Fruit fly (Drosophila melanogaster) whole organism, adult: ENCODE measurements around the gene CG13474.

ENCODE experiments used
- CG11617 ChIP-seq: fragments of 200-800 bp; sonication (Bioruptor generic); optimal IDR thresholded peaks from 2 replicates; lab custom pipeline; 2017; ENCODE audit warnings: mild to moderate bottlenecking, missing biosample characterization, missing genetic modification reagents, missing genetic modification characterization
- CG12768 ChIP-seq: fragments of 200-800 bp; sonication (Bioruptor generic); optimal IDR thresholded peaks from 2 replicates; lab custom pipeline; 2017; ENCODE audit warnings: missing biosample characterization, missing genetic modification characterization, mild to moderate bottlenecking, moderate library complexity, missing genetic modification reagents
- CG14711 ChIP-seq: fragments of 200-800 bp; sonication (Bioruptor generic); optimal IDR thresholded peaks from 2 replicates; lab custom pipeline; 2018; ENCODE audit warnings: missing biosample characterization, mild to moderate bottlenecking, missing genetic modification characterization, moderate library complexity
- CG1620 ChIP-seq: fragments of 200-800 bp; sonication (Bioruptor generic); optimal IDR thresholded peaks from 2 replicates; lab custom pipeline; 2016; ENCODE audit warnings: missing biosample characterization, missing genetic modification characterization
- CG33017 ChIP-seq: fragments of 200-800 bp; sonication (Bioruptor generic); optimal IDR thresholded peaks from 2 replicates; lab custom pipeline; 2018; ENCODE audit warnings: missing biosample characterization, mild to moderate bottlenecking, missing genetic modification characterization, moderate library complexity
- CG5204 ChIP-seq: fragments of 200-800 bp; sonication (Bioruptor generic); optimal IDR thresholded peaks from 2 replicates; lab custom pipeline; 2016; ENCODE audit warnings: missing biosample characterization, missing genetic modification characterization
- CG7045 ChIP-seq: fragments of 200-800 bp; sonication (Bioruptor generic); optimal IDR thresholded peaks from 2 replicates; lab custom pipeline; 2017; ENCODE audit warnings: missing biosample characterization, mild to moderate bottlenecking, missing genetic modification characterization
- CG7101 ChIP-seq: fragments of 200-800 bp; sonication (Bioruptor generic); optimal IDR thresholded peaks from 2 replicates; lab custom pipeline; 2018; ENCODE audit warnings: missing biosample characterization, mild to moderate bottlenecking, missing genetic modification characterization, moderate library complexity
- Clk ChIP-seq: fragments of 200-800 bp; sonication (Bioruptor generic); optimal IDR thresholded peaks from 2 replicates; lab custom pipeline; 2017; ENCODE audit warnings: missing biosample characterization, missing genetic modification characterization
- Crg-1 ChIP-seq: fragments of 200-800 bp; sonication (Bioruptor generic); optimal IDR thresholded peaks from 2 replicates; lab custom pipeline; 2016; ENCODE audit warnings: missing biosample characterization, missing genetic modification characterization
- Hr96 ChIP-seq: fragments of 200-800 bp; sonication (Bioruptor generic); optimal IDR thresholded peaks from 2 replicates; lab custom pipeline; 2016; ENCODE audit warnings: missing biosample characterization, missing genetic modification characterization
- Mnt ChIP-seq: fragments of 200-800 bp; sonication (Bioruptor generic); optimal IDR thresholded peaks from 2 replicates; lab custom pipeline; 2016; ENCODE audit warnings: missing biosample characterization, mild to moderate bottlenecking, missing genetic modification characterization
- bab1 ChIP-seq: fragments of 200-800 bp; sonication (Bioruptor generic); optimal IDR thresholded peaks from 3 replicates; lab custom pipeline; 2019; ENCODE audit warnings: missing biosample characterization, mild to moderate bottlenecking, missing genetic modification characterization, moderate library complexity
- cic ChIP-seq: fragments of 200-800 bp; sonication (Bioruptor generic); optimal IDR thresholded peaks from 2 replicates; lab custom pipeline; 2017; ENCODE audit warnings: missing biosample characterization, mild to moderate bottlenecking, missing genetic modification characterization, moderate library complexity
- cnc ChIP-seq, 2 experiments: fragments of >200 bp; optimal IDR thresholded peaks; 2 replicates each; lab custom pipeline; 2017
- kay ChIP-seq: fragments of 200-800 bp; sonication (Bioruptor generic); peaks from one replicate; lab custom pipeline; 2016; ENCODE audit warnings: missing biosample characterization, missing genetic modification characterization, borderline replicate concordance
- ovo ChIP-seq: fragments of 200-800 bp; sonication (Bioruptor generic); optimal IDR thresholded peaks from 2 replicates; lab custom pipeline; 2016; ENCODE audit warnings: missing biosample characterization, missing genetic modification characterization
- pad ChIP-seq: fragments of 200-800 bp; sonication (Bioruptor generic); optimal IDR thresholded peaks from 3 replicates; lab custom pipeline; 2017; ENCODE audit warnings: missing biosample characterization, missing genetic modification characterization, mild to moderate bottlenecking, moderate library complexity, missing genetic modification reagents
- tj ChIP-seq: fragments of 200-800 bp; sonication (Bioruptor generic); optimal IDR thresholded peaks from 3 replicates; lab custom pipeline; 2017; ENCODE audit warnings: missing biosample characterization, mild to moderate bottlenecking, missing genetic modification characterization, moderate library complexity
- toe ChIP-seq: fragments of 200-800 bp; sonication (Bioruptor generic); optimal IDR thresholded peaks from 2 replicates; lab custom pipeline; 2016; ENCODE audit warnings: missing biosample characterization, missing genetic modification characterization

Gene CG13474

DNA sequence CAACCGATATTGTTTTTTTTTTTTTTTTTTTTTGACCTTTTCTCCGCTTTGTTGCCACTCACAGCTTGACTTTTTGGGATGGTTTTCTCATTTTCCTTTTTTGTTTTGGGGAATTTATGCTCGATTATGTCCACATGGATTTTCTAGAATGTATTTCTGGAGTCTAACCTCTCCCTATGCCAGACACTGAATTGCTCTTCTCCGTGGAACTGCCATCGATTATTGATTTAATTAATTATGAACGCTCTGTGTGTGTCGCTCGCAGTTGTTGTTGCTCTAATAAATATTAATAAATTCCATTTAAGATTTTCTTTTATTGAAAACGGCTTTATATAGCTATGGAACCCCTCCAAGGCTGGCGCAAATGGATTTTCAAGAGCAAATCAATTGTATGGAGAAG is 41.2 kb downstream of the CG13474 start:
- no peak for TF ChIP-seq CG12768 (GFP tag; lab: Kevin White, UChicago)
- no peak for TF ChIP-seq Clk
- TF ChIP-seq tj, result no peak
- TF ChIP-seq CG1620 (GFP tag; lab: Kevin White, UChicago), result no peak
- no peak for TF ChIP-seq CG7101 (tag; lab: Kevin White, UChicago)
- TF ChIP-seq CG5204, result no peak
- TF ChIP-seq Crg-1 (GFP tag; lab: Kevin White, UChicago), result no peak
- TF ChIP-seq CG7045, result no peak
- TF ChIP-seq CG14711 (tag; lab: Kevin White, UChicago), result no peak

- TF ChIP-seq CG5204 (no peak), CG14711 (tag; lab: Kevin White, UChicago) (no peak), pad (GFP tag; lab: Kevin White, UChicago) (no peak), kay (GFP tag; lab: Kevin White, UChicago) (no peak), CG1620 (GFP tag; lab: Kevin White, UChicago) (no peak), cnc (optimal IDR thresholded peaks at IDR 0.05; lab: Kevin White, UChicago) (no peak), CG7101 (tag; lab: Kevin White, UChicago) (no peak), CG33017 (no peak), ovo (GFP tag; lab: Kevin White, UChicago) (no peak), cic (GFP tag; lab: Kevin White, UChicago) (no peak), CG11617 (GFP tag; lab: Kevin White, UChicago) (no peak), Crg-1 (GFP tag; lab: Kevin White, UChicago) (no peak), CG7045 (no peak), tj (no peak), Hr96 (GFP tag; lab: Kevin White, UChicago) (no peak), CG12768 (GFP tag; lab: Kevin White, UChicago) (no peak), Clk (no peak), toe (no peak), bab1 (no peak)
Observed at dm6 chr3L:14655178-14655577, 41.7 kb downstream of the CG13474 start.

dm6 chr3L:14654737-14655136 is 42.2 kb downstream of the CG13474 start:
- TF ChIP-seq ovo (GFP tag; lab: Kevin White, UChicago) (no peak), CG11617 (GFP tag; lab: Kevin White, UChicago) (no peak), pad (GFP tag; lab: Kevin White, UChicago) (no peak), kay (GFP tag; lab: Kevin White, UChicago) (no peak), cic (GFP tag; lab: Kevin White, UChicago) (no peak), CG33017 (no peak), Hr96 (GFP tag; lab: Kevin White, UChicago) (no peak), CG14711 (tag; lab: Kevin White, UChicago) (no peak)

DNA sequence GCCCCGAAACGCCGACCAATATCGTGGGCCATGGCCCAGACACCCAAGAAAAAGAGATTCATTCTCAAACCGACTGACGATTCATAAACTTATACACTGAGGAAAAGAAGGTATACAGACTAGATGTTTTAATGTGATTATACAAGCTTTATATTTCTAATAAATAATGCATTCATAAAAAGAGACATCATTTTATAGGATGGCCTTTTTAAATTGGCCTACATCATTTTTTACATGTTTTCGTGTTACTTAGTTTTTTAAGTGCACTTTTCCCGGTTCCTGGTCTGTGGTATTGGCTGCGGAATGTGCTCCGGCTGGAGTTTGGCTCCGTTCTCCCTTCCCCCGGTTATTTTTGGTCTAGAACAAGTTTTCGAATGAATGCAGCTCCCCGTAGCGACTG is 44.4 kb downstream of the CG13474 start:
- TF ChIP-seq bab1 (no peak), ovo (GFP tag; lab: Kevin White, UChicago) (no peak), CG12768 (GFP tag; lab: Kevin White, UChicago) (no peak), CG33017 (no peak), cic (GFP tag; lab: Kevin White, UChicago) (no peak), CG7101 (tag; lab: Kevin White, UChicago) (no peak), CG11617 (GFP tag; lab: Kevin White, UChicago) (no peak), CG5204 (no peak), Clk (no peak), pad (GFP tag; lab: Kevin White, UChicago) (no peak), Mnt (no peak), Hr96 (GFP tag; lab: Kevin White, UChicago) (no peak), Crg-1 (GFP tag; lab: Kevin White, UChicago) (no peak), toe (no peak), cnc (optimal IDR thresholded peaks at IDR 0.05; lab: Kevin White, UChicago) (no peak), tj (no peak), CG1620 (GFP tag; lab: Kevin White, UChicago) (no peak), CG7045 (no peak), CG14711 (tag; lab: Kevin White, UChicago) (no peak), kay (GFP tag; lab: Kevin White, UChicago) (no peak)

DNA sequence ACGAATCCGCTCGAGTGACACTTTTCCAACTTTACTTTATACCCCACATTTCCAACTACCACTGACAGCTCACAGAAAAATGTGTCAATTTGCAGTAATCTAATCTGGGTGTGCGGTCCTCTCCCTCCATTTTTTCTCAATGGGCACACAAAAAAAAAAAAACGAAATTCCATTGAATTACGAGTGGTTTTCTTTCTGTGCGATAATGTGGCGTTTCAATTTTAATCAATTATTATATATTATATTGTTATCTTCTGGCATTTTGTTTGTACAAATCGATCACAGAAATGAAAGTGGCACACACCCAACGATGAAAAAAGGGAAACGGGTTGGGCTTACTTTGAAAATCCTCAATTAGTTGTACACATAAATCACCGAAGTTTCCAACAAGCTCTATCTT is 46.6 kb downstream of the CG13474 start:
- peak; percentile 44 for TF ChIP-seq tj
- TF ChIP-seq kay (GFP tag; lab: Kevin White, UChicago), result peak; percentile 38
- peak; percentile 85 for TF ChIP-seq cic (GFP tag; lab: Kevin White, UChicago)
- TF ChIP-seq CG14711 (tag; lab: Kevin White, UChicago), result no peak

- no peak for TF ChIP-seq Clk
- TF ChIP-seq CG1620 (GFP tag; lab: Kevin White, UChicago), result no peak
- TF ChIP-seq Crg-1 (GFP tag; lab: Kevin White, UChicago), result no peak
- no peak for TF ChIP-seq tj
Observed at dm6 chr3L:14648922-14649321, 48.0 kb downstream of the CG13474 start.

- TF ChIP-seq Clk (no peak), ovo (GFP tag; lab: Kevin White, UChicago) (no peak), CG7045 (no peak), CG1620 (GFP tag; lab: Kevin White, UChicago) (no peak), cic (GFP tag; lab: Kevin White, UChicago) (no peak), Hr96 (GFP tag; lab: Kevin White, UChicago) (no peak), cnc (optimal IDR thresholded peaks at IDR 0.05; lab: Kevin White, UChicago) (no peak), Crg-1 (GFP tag; lab: Kevin White, UChicago) (no peak), CG12768 (GFP tag; lab: Kevin White, UChicago) (no peak)
Observed at dm6 chr3L:14647210-14647869, 49.6 kb downstream of the CG13474 start.
